Worm (Caenorhabditis elegans) whole organism, early embryonic: ENCODE measurements around the gene rmd-6.

ENCODE experiments used
- B0310.2 ChIP-seq: sonication (generic microtip); optimal IDR thresholded peaks from 2 replicates; lab custom pipeline; 2016; ENCODE audit warnings: mild to moderate bottlenecking, missing genetic modification characterization, missing compliant biosample characterization
- ama-1 ChIP-seq: fragments of 150-350 bp; optimal IDR thresholded peaks from 2 replicates; lab custom pipeline; 2014
- ceh-13 ChIP-seq: fragments of 200-800 bp; sonication (Bioruptor generic); optimal IDR thresholded peaks from 2 replicates; lab custom pipeline; 2018; ENCODE audit warnings: mild to moderate bottlenecking, missing genetic modification characterization, missing compliant biosample characterization
- ceh-36 ChIP-seq: sonication (generic microtip); optimal IDR thresholded peaks from 2 replicates; lab custom pipeline; 2016; ENCODE audit warnings: missing genetic modification characterization, inconsistent platforms, missing compliant biosample characterization
- ets-7 ChIP-seq: sonication (generic microtip); optimal IDR thresholded peaks from 2 replicates; lab custom pipeline; 2016; ENCODE audit warnings: missing genotype, missing genetic modification characterization, missing compliant biosample characterization
- flt-1 ChIP-seq: fragments of 200-800 bp; sonication (Bioruptor generic); IDR thresholded peaks from 2 replicates; pipeline ENCODE4 v1.3.6; 2022; ENCODE audit warnings: missing genetic modification characterization, missing compliant biosample characterization
- hnd-1 ChIP-seq: sonication (generic microtip); optimal IDR thresholded peaks from 2 replicates; lab custom pipeline; 2016; ENCODE audit warnings: missing genetic modification characterization, missing compliant biosample characterization
- pes-1 ChIP-seq: fragments of 200-800 bp; sonication (Bioruptor generic); IDR thresholded peaks from 2 replicates; pipeline ENCODE4 v1.3.6; 2022; ENCODE audit warnings: missing genetic modification reagents, missing genetic modification characterization, missing compliant biosample characterization
- sea-1 ChIP-seq: fragments of 200-800 bp; sonication (Bioruptor generic); conservative IDR thresholded peaks from 2 replicates; pipeline ENCODE4 v1.3.6; 2022; ENCODE audit warnings: missing genetic modification characterization, missing compliant biosample characterization
- tbx-37 ChIP-seq: fragments of 200-800 bp; sonication (Bioruptor generic); conservative IDR thresholded peaks from 2 replicates; pipeline ENCODE4 v1.3.6; 2022; ENCODE audit warnings: missing genetic modification reagents, missing genetic modification characterization, missing compliant biosample characterization
- tra-4 ChIP-seq: sonication (generic microtip); optimal IDR thresholded peaks from 2 replicates; lab custom pipeline; 2017; ENCODE audit warnings: missing genetic modification characterization, missing compliant biosample characterization

- no peak for TF ChIP-seq ama-1 (lab: Kevin White, UChicago)
- no peak for TF ChIP-seq B0310.2 (tag; lab: Kevin White, UChicago)
- no peak for TF ChIP-seq pes-1 (GFP tag; lab: Robert Waterston, UW)
- no peak for TF ChIP-seq flt-1
- TF ChIP-seq ceh-13 (GFP tag; lab: Kevin White, UChicago): no peak
- no peak for TF ChIP-seq ets-7
- TF ChIP-seq sea-1 (GFP tag; lab: Robert Waterston, UW): no peak
- no peak for TF ChIP-seq ceh-36
- no peak for TF ChIP-seq tra-4
- no peak for TF ChIP-seq hnd-1 (tag; lab: Kevin White, UChicago)
- no peak for TF ChIP-seq tbx-37 (GFP tag; lab: Robert Waterston, UW)
These were observed 5.3 kb upstream of the rmd-6 start for ce11 chrIV:5063297-5063696.
